Fruit fly (Drosophila melanogaster) whole organism: ENCODE measurements around the gene Hr96.

ENCODE experiments used
- psq ChIP-seq: fragments of >200 bp; optimal IDR thresholded peaks from 2 replicates; lab custom pipeline; 2017
- usp ChIP-seq: fragments of >200 bp; optimal IDR thresholded peaks from 2 replicates; lab custom pipeline; 2017; ENCODE audit warnings: missing biosample characterization, missing genetic modification characterization, mixed read lengths

DNA sequence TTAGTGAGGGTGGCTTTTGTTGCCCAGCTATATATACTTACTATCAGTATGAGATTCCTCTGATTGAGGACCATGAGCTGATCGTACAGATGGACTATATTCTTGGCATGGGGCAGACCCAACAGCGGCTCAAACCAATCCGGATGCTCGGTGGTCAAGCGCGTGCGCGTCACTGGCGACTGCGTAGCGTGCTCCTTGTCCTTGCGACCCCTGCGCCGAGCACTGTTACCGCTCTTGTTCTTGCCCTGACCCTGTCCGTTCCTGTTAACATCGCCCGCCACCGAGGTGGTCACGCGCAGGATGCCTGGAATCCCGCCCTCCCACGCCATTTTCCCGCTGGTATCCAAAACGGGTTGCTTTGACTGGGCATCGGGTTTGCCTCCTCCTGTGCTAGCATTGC lies 7.7 kb downstream of the Hr96 start:
- no peak for TF ChIP-seq psq (lab: Kevin White, UChicago)
- no peak for TF ChIP-seq usp (GFP tag; lab: Kevin White, UChicago)
